Worm (Caenorhabditis elegans): ENCODE data around the gene F44E2.7.

Gene F44E2.7

ce11 chrIII:8801864-8802818 is 46.1 kb downstream of the F44E2.7 start:
- TF ChIP-seq ahr-1 (tag; optimal IDR thresholded peaks at IDR 0.05) (no peak), hlh-6 (tag; optimal IDR thresholded peaks at IDR 0.05) (peak; percentile 64), K02D7.2 (tag; optimal IDR thresholded peaks at IDR 0.05) (no peak), ceh-48 (tag; optimal IDR thresholded peaks at IDR 0.05) (no peak), ceh-34 (tag; optimal IDR thresholded peaks at IDR 0.05) (peak; percentile 92), ceh-22 (tag; optimal IDR thresholded peaks at IDR 0.05) (peak; percentile 32), dve-1 (tag; optimal IDR thresholded peaks at IDR 0.05) (peak; percentile 98), hlh-13 (GFP tag; optimal IDR thresholded peaks at IDR 0.05) (no peak), ref-2 (tag; optimal IDR thresholded peaks at IDR 0.05) (peak; percentile 93), ceh-24 (tag; optimal IDR thresholded peaks at IDR 0.05) (no peak), sdc-2 (tag; optimal IDR thresholded peaks at IDR 0.05) (peak; percentile 67), ceh-30 (tag; optimal IDR thresholded peaks at IDR 0.05) (peak; percentile 93), K09A11.1 (tag; optimal IDR thresholded peaks at IDR 0.05; ENCODE audit: insufficient read depth) (peak; percentile 81), ceh-18 (tag; optimal IDR thresholded peaks at IDR 0.05) (peak; percentile 99), Y22D7AL.16 (tag; optimal IDR thresholded peaks at IDR 0.05) (no peak), nfya-1 (tag; optimal IDR thresholded peaks at IDR 0.05) (peak; percentile 98), hlh-30 (tag; optimal IDR thresholded peaks at IDR 0.05; ENCODE audit: insufficient read depth) (peak; percentile 93), T23F11.4 (GFP tag; optimal IDR thresholded peaks at IDR 0.05) (no peak), zip-5 (tag; optimal IDR thresholded peaks at IDR 0.05) (peak; percentile 50), fkh-6 (tag; optimal IDR thresholded peaks at IDR 0.05) (no peak), npax-4 (tag; optimal IDR thresholded peaks at IDR 0.05) (no peak), ttx-3 (tag; optimal IDR thresholded peaks at IDR 0.05) (no peak), tbx-7 (tag; optimal IDR thresholded peaks at IDR 0.05) (peak; percentile 16), mec-3 (tag; optimal IDR thresholded peaks at IDR 0.05; ENCODE audit: borderline replicate concordance) (no peak), hlh-15 (tag; optimal IDR thresholded peaks at IDR 0.05) (no peak), C08G9.2 (tag; optimal IDR thresholded peaks at IDR 0.05) (peak; percentile 58), elt-4 (tag; optimal IDR thresholded peaks at IDR 0.05) (no peak), sox-4 (tag; optimal IDR thresholded peaks at IDR 0.05) (no peak), eyg-1 (tag; optimal IDR thresholded peaks at IDR 0.05) (peak; percentile 32), hlh-8 (tag; optimal IDR thresholded peaks at IDR 0.05) (peak; percentile 78), elt-2 (tag; optimal IDR thresholded peaks at IDR 0.05) (peak; percentile 56), ama-1 (optimal IDR thresholded peaks at IDR 0.05) (peak; percentile 91), F13H6.1 (tag; optimal IDR thresholded peaks at IDR 0.05) (peak; percentile 96), pat-9 (tag; optimal IDR thresholded peaks at IDR 0.05) (no peak), pros-1 (tag; optimal IDR thresholded peaks at IDR 0.05) (peak; percentile 100), lim-6 (tag; optimal IDR thresholded peaks at IDR 0.05) (peak; percentile 68), tbx-2 (tag; optimal IDR thresholded peaks at IDR 0.05) (peak; percentile 96), dmd-4 (tag; optimal IDR thresholded peaks at IDR 0.05; ENCODE audit: borderline replicate concordance) (peak; percentile 64), fkh-10 (GFP tag; optimal IDR thresholded peaks at IDR 0.05) (peak; percentile 20), unc-86 (tag; optimal IDR thresholded peaks at IDR 0.05) (peak; percentile 29), unc-3 (GFP tag; conservative IDR thresholded peaks at IDR 0.05) (no peak), unc-3 (tag; optimal IDR thresholded peaks at IDR 0.05) (no peak), odd-2 (tag; optimal IDR thresholded peaks at IDR 0.05) (no peak), ceh-19 (GFP tag; optimal IDR thresholded peaks at IDR 0.05) (no peak), pqm-1 (tag; optimal IDR thresholded peaks at IDR 0.05) (peak; percentile 71), pha-4 (tag; optimal IDR thresholded peaks at IDR 0.05) (no peak), ceh-2 (tag; optimal IDR thresholded peaks at IDR 0.05) (peak; percentile 66), rnt-1 (tag; optimal IDR thresholded peaks at IDR 0.05) (peak; percentile 95), madf-2 (tag; optimal IDR thresholded peaks at IDR 0.05) (no peak), ets-4 (tag; optimal IDR thresholded peaks at IDR 0.05) (peak; percentile 85), fax-1 (tag; optimal IDR thresholded peaks at IDR 0.05) (peak; percentile 26)
